Worm (Caenorhabditis elegans): ENCODE results near the gene col-105.

Gene col-105

DNA sequence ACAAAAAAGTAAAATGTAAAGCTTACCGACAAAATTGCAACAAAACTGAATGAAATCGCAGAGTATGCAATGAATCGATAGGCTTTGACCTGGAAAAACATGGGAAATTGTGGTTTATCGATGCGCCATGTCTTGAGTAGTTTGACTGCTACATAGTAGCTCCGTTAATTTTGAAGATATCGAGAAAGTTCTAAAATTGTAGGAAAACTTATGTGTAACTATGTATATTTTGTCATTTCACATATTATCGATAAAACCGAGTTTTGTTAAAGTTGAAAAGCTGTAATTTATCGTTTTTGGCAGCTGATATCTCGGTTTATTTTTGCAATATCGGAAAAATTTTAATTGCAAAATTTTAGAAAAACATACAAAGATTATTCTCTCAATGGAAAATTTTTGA lies at the start of gene col-105:
Gene col-105 (minus strand): TSS at position 101 of the 400 bp plus-strand sequence.
- TF ChIP-seq flt-1 (GFP tag; IDR thresholded peaks at IDR 0.05), result no peak

- no peak for TF ChIP-seq aly-1 (tag; optimal IDR thresholded peaks at IDR 0.05)
Measured at ce11 chrIV:1408718-1409117, 49.7 kb upstream of the col-105 start.

DNA sequence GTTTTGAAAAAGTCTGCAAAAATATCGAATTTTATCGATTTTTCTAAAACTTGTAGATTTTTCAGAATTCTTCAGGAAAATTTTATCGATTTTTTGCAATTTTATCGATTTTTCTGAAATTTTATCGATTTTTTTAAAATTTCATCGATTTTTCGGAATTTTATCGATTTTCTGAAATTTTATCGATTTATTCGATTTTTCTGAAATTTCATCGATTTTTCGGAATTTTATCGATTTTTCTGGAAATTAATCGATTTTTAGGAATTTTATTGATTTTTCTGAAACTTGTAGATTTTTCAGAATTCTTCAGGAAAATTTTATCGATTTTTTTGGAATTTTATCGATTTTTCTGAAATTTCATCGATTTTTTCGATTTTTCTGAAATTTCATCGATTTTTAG lies 49.1 kb upstream of the col-105 start:
- no peak for TF ChIP-seq pes-1 (GFP tag; IDR thresholded peaks at IDR 0.05)
- no peak for TF ChIP-seq tbx-37 (GFP tag; conservative IDR thresholded peaks at IDR 0.05)
- TF ChIP-seq tra-4 (tag; optimal IDR thresholded peaks at IDR 0.05), result no peak
- no peak for TF ChIP-seq sea-1 (GFP tag; conservative IDR thresholded peaks at IDR 0.05)
- no peak for TF ChIP-seq hnd-1 (tag; optimal IDR thresholded peaks at IDR 0.05)
- TF ChIP-seq aly-1 (tag; optimal IDR thresholded peaks at IDR 0.05), result no peak
- TF ChIP-seq flt-1 (GFP tag; IDR thresholded peaks at IDR 0.05), result no peak
- TF ChIP-seq F13C5.2 (tag; optimal IDR thresholded peaks at IDR 0.05), result no peak
- TF ChIP-seq scrt-1 (GFP tag; IDR thresholded peaks at IDR 0.05), result no peak
- no peak for TF ChIP-seq ceh-36 (tag; optimal IDR thresholded peaks at IDR 0.05)
- TF ChIP-seq hmg-4 (GFP tag; optimal IDR thresholded peaks at IDR 0.05), result no peak

ce11 chrIV:1407507-1407906 lies 48.5 kb upstream of the col-105 start:
- TF ChIP-seq ceh-36 (tag; optimal IDR thresholded peaks at IDR 0.05) (no peak), hnd-1 (tag; optimal IDR thresholded peaks at IDR 0.05) (no peak), pes-1 (GFP tag; IDR thresholded peaks at IDR 0.05) (no peak), B0310.2 (tag; optimal IDR thresholded peaks at IDR 0.05) (no peak), ama-1 (optimal IDR thresholded peaks at IDR 0.05) (no peak), tra-4 (tag; optimal IDR thresholded peaks at IDR 0.05) (no peak), F13C5.2 (tag; optimal IDR thresholded peaks at IDR 0.05) (no peak), tbx-37 (GFP tag; conservative IDR thresholded peaks at IDR 0.05) (no peak), sea-1 (GFP tag; conservative IDR thresholded peaks at IDR 0.05) (no peak), scrt-1 (GFP tag; IDR thresholded peaks at IDR 0.05) (no peak), ets-7 (tag; optimal IDR thresholded peaks at IDR 0.05) (no peak), flt-1 (GFP tag; IDR thresholded peaks at IDR 0.05) (no peak), tbx-11 (GFP tag; IDR thresholded peaks at IDR 0.05) (no peak)

ce11 chrIV:1407049-1407448 lies 48.0 kb upstream of the col-105 start:
- no peak for TF ChIP-seq B0310.2 (tag; optimal IDR thresholded peaks at IDR 0.05)
- no peak for TF ChIP-seq hmbx-1 (tag; optimal IDR thresholded peaks at IDR 0.05)
- no peak for TF ChIP-seq hnd-1 (tag; optimal IDR thresholded peaks at IDR 0.05)
- TF ChIP-seq flt-1 (GFP tag; IDR thresholded peaks at IDR 0.05), result no peak
- no peak for TF ChIP-seq ets-7 (tag; optimal IDR thresholded peaks at IDR 0.05)
- TF ChIP-seq hmg-4 (GFP tag; optimal IDR thresholded peaks at IDR 0.05), result no peak
- TF ChIP-seq F13C5.2 (tag; optimal IDR thresholded peaks at IDR 0.05), result no peak
- no peak for TF ChIP-seq ceh-36 (tag; optimal IDR thresholded peaks at IDR 0.05)
- TF ChIP-seq ceh-13 (GFP tag; optimal IDR thresholded peaks at IDR 0.05), result no peak
- TF ChIP-seq ama-1 (optimal IDR thresholded peaks at IDR 0.05), result no peak
- TF ChIP-seq pes-1 (GFP tag; IDR thresholded peaks at IDR 0.05), result no peak
- TF ChIP-seq sea-1 (GFP tag; conservative IDR thresholded peaks at IDR 0.05), result no peak
- TF ChIP-seq tbx-11 (GFP tag; IDR thresholded peaks at IDR 0.05), result no peak
- TF ChIP-seq tra-4 (tag; optimal IDR thresholded peaks at IDR 0.05), result no peak

ce11 chrIV:1406267-1406666 lies 47.2 kb upstream of the col-105 start, which contains the start of gene spp-31:
spp-31 (plus strand) TSS chrIV:1406567.
- TF ChIP-seq pes-1 (GFP tag; IDR thresholded peaks at IDR 0.05) (no peak), hmg-4 (GFP tag; optimal IDR thresholded peaks at IDR 0.05) (no peak), ceh-13 (GFP tag; optimal IDR thresholded peaks at IDR 0.05) (no peak), aly-1 (tag; optimal IDR thresholded peaks at IDR 0.05) (no peak), B0310.2 (tag; optimal IDR thresholded peaks at IDR 0.05) (no peak), flt-1 (GFP tag; IDR thresholded peaks at IDR 0.05) (no peak), ama-1 (optimal IDR thresholded peaks at IDR 0.05) (no peak), tra-4 (tag; optimal IDR thresholded peaks at IDR 0.05) (no peak), F13C5.2 (tag; optimal IDR thresholded peaks at IDR 0.05) (no peak), hnd-1 (tag; optimal IDR thresholded peaks at IDR 0.05) (no peak), tbx-11 (GFP tag; IDR thresholded peaks at IDR 0.05) (no peak), sea-1 (GFP tag; conservative IDR thresholded peaks at IDR 0.05) (no peak), ceh-36 (tag; optimal IDR thresholded peaks at IDR 0.05) (no peak), tbx-37 (GFP tag; conservative IDR thresholded peaks at IDR 0.05) (no peak), scrt-1 (GFP tag; IDR thresholded peaks at IDR 0.05) (no peak), ets-7 (tag; optimal IDR thresholded peaks at IDR 0.05) (no peak), hmbx-1 (tag; optimal IDR thresholded peaks at IDR 0.05) (no peak)

DNA sequence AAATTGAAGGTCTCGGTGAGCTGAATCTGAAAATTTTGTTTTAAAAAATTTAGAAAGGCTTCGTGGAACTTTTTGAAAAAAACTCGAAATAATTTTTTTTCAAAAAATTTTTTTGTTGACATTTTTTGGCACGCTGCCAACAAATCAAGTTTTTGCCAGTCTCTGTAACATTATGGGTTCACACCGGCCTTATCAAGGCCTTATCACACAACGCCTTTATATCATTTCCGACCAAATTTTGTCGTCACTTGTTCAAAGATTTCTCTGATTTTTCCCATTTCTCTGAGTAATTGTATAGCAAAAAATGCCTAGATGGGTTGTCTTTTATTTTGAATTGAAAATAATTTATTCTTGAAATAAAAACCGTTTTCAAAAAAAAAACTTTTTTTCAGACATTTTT lies 46.8 kb upstream of the col-105 start:
- no peak for TF ChIP-seq aly-1 (tag; optimal IDR thresholded peaks at IDR 0.05)
- TF ChIP-seq tra-4 (tag; optimal IDR thresholded peaks at IDR 0.05), result no peak
- TF ChIP-seq ceh-36 (tag; optimal IDR thresholded peaks at IDR 0.05), result no peak
- no peak for TF ChIP-seq tbx-37 (GFP tag; conservative IDR thresholded peaks at IDR 0.05)
- TF ChIP-seq sea-1 (GFP tag; conservative IDR thresholded peaks at IDR 0.05), result no peak
- no peak for TF ChIP-seq scrt-1 (GFP tag; IDR thresholded peaks at IDR 0.05)
- no peak for TF ChIP-seq B0310.2 (tag; optimal IDR thresholded peaks at IDR 0.05)
- no peak for TF ChIP-seq F13C5.2 (tag; optimal IDR thresholded peaks at IDR 0.05)
- no peak for TF ChIP-seq hmbx-1 (tag; optimal IDR thresholded peaks at IDR 0.05)
- no peak for TF ChIP-seq hnd-1 (tag; optimal IDR thresholded peaks at IDR 0.05)
- no peak for TF ChIP-seq ceh-13 (GFP tag; optimal IDR thresholded peaks at IDR 0.05)
- no peak for TF ChIP-seq pes-1 (GFP tag; IDR thresholded peaks at IDR 0.05)
- TF ChIP-seq hmg-4 (GFP tag; optimal IDR thresholded peaks at IDR 0.05), result no peak
- TF ChIP-seq ets-7 (tag; optimal IDR thresholded peaks at IDR 0.05), result no peak
- TF ChIP-seq ama-1 (optimal IDR thresholded peaks at IDR 0.05), result no peak
- TF ChIP-seq tbx-11 (GFP tag; IDR thresholded peaks at IDR 0.05), result no peak

- TF ChIP-seq sea-1 (GFP tag; conservative IDR thresholded peaks at IDR 0.05) (no peak), hmg-4 (GFP tag; optimal IDR thresholded peaks at IDR 0.05) (no peak), aly-1 (tag; optimal IDR thresholded peaks at IDR 0.05) (no peak), ets-7 (tag; optimal IDR thresholded peaks at IDR 0.05) (no peak), ceh-13 (GFP tag; optimal IDR thresholded peaks at IDR 0.05) (no peak), ama-1 (optimal IDR thresholded peaks at IDR 0.05) (no peak), tbx-11 (GFP tag; IDR thresholded peaks at IDR 0.05) (no peak), hnd-1 (tag; optimal IDR thresholded peaks at IDR 0.05) (no peak), tbx-37 (GFP tag; conservative IDR thresholded peaks at IDR 0.05) (no peak), pes-1 (GFP tag; IDR thresholded peaks at IDR 0.05) (no peak), F13C5.2 (tag; optimal IDR thresholded peaks at IDR 0.05) (no peak), ceh-36 (tag; optimal IDR thresholded peaks at IDR 0.05) (no peak), scrt-1 (GFP tag; IDR thresholded peaks at IDR 0.05) (no peak), tra-4 (tag; optimal IDR thresholded peaks at IDR 0.05) (no peak), hmbx-1 (tag; optimal IDR thresholded peaks at IDR 0.05) (no peak), flt-1 (GFP tag; IDR thresholded peaks at IDR 0.05) (no peak), B0310.2 (tag; optimal IDR thresholded peaks at IDR 0.05) (no peak)
Measured at ce11 chrIV:1403960-1404359, 44.9 kb upstream of the col-105 start.
